Fruit fly (Drosophila melanogaster) whole organism, wandering third instar larva: ENCODE measurements around the gene Adgf-A.

ENCODE experiments used
- Abd-B ChIP-seq: fragments of >200 bp; optimal IDR thresholded peaks from 2 replicates; lab custom pipeline; 2017; ENCODE audit warnings: missing biosample characterization, missing genetic modification characterization
- CG32264 ChIP-seq: fragments of 200-800 bp; sonication (Bioruptor generic); optimal IDR thresholded peaks from 2 replicates; lab custom pipeline; 2016; ENCODE audit warnings: missing biosample characterization, missing genetic modification characterization
- CrebA ChIP-seq: fragments of 200-800 bp; sonication (Bioruptor generic); optimal IDR thresholded peaks from 2 replicates; lab custom pipeline; 2016; ENCODE audit warnings: missing biosample characterization, mild to moderate bottlenecking, missing genetic modification characterization, borderline replicate concordance
- Dfd ChIP-seq: fragments of >200 bp; optimal IDR thresholded peaks from 2 replicates; lab custom pipeline; 2017; ENCODE audit warnings: missing biosample characterization, missing genetic modification characterization
- Dif ChIP-seq: fragments of 200-275, 200-300 bp; sonication (Bioruptor generic); optimal IDR thresholded peaks from 2 replicates; lab custom pipeline; 2018; ENCODE audit warnings: missing biosample characterization, missing genetic modification characterization; ENCODE audit not compliant: partially characterized antibody
- GATAd ChIP-seq: sonication (Bioruptor generic); optimal IDR thresholded peaks from 2 replicates; lab custom pipeline; 2016; ENCODE audit warnings: missing biosample characterization, missing genetic modification characterization
- HLH106 ChIP-seq: fragments of 200-800 bp; optimal IDR thresholded peaks from 3 replicates; lab custom pipeline; 2019; ENCODE audit warnings: missing biosample characterization, mild to moderate bottlenecking, missing genetic modification characterization, moderate library complexity
- Hnf4 ChIP-seq: fragments of 200-800 bp; sonication (Bioruptor generic); optimal IDR thresholded peaks from 2 replicates; lab custom pipeline; 2016; ENCODE audit warnings: missing biosample characterization, mild to moderate bottlenecking, missing genetic modification characterization
- Hr78 ChIP-seq: fragments of >200 bp; optimal IDR thresholded peaks from 2 replicates; lab custom pipeline; 2017; ENCODE audit warnings: missing biosample characterization, missing genetic modification characterization
- Hr83 ChIP-seq: fragments of 200-300 bp; sonication (Bioruptor generic); optimal IDR thresholded peaks from 2 replicates; lab custom pipeline; 2016; ENCODE audit warnings: missing biosample characterization, mild to moderate bottlenecking, missing genetic modification characterization, moderate library complexity; ENCODE audit not compliant: poor library complexity, severe bottlenecking
- Jra ChIP-seq: sonication (Bioruptor generic); optimal IDR thresholded peaks from 2 replicates; lab custom pipeline; 2016; ENCODE audit warnings: missing biosample characterization, missing genetic modification characterization
- Mio ChIP-seq: sonication (Bioruptor generic); optimal IDR thresholded peaks from 2 replicates; lab custom pipeline; 2016; ENCODE audit warnings: missing biosample characterization, missing genetic modification characterization
- N ChIP-seq: fragments of >200 bp; optimal IDR thresholded peaks from 2 replicates; lab custom pipeline; 2018; ENCODE audit warnings: missing biosample characterization, missing external identifiers, missing genetic modification characterization
- OdsH ChIP-seq: fragments of 200-800 bp; sonication (Bioruptor generic); optimal IDR thresholded peaks from 2 replicates; lab custom pipeline; 2016; ENCODE audit warnings: missing biosample characterization, mild to moderate bottlenecking, missing genetic modification characterization
- Rel ChIP-seq, 2 experiments: fragments of 200-800 bp; sonication (Bioruptor generic) in 1 of 2; optimal IDR thresholded peaks; 2 replicates in 1 of 2; 3 replicates in 1 of 2; lab custom pipeline; 2016 to 2019; ENCODE audit warnings: mild to moderate bottlenecking in 2 of 2, missing biosample characterization in 2 of 2, missing genetic modification characterization in 2 of 2, moderate library complexity in 1 of 2
- Sp1 ChIP-seq: fragments of 200-800 bp; sonication (Bioruptor generic); optimal IDR thresholded peaks from 3 replicates; lab custom pipeline; 2019; ENCODE audit warnings: missing biosample characterization, mild to moderate bottlenecking, missing genetic modification characterization, moderate library complexity
- br ChIP-seq: fragments of 200-800 bp; sonication (Bioruptor generic); optimal IDR thresholded peaks from 2 replicates; lab custom pipeline; 2016; ENCODE audit warnings: missing biosample characterization, missing genetic modification characterization
- brk ChIP-seq: fragments of 200-800 bp; sonication (Bioruptor generic); optimal IDR thresholded peaks from 2 replicates; lab custom pipeline; 2016; ENCODE audit warnings: missing biosample characterization, mild to moderate bottlenecking, missing genetic modification characterization
- dl ChIP-seq, 2 experiments: fragments of 175-275, 200-275 bp in 1 of 2; fragments of 200-275 bp in 1 of 2; sonication (Bioruptor generic); optimal IDR thresholded peaks; lab custom pipeline; 2018; ENCODE audit warnings: mild to moderate bottlenecking in 2 of 2, missing biosample characterization in 2 of 2, missing genetic modification characterization in 2 of 2, moderate library complexity in 2 of 2; ENCODE audit not compliant: partially characterized antibody in 2 of 2, insufficient read depth in 1 of 2
- dmrt93B ChIP-seq: fragments of 200-800 bp; sonication (Bioruptor generic); optimal IDR thresholded peaks from 2 replicates; lab custom pipeline; 2018; ENCODE audit warnings: missing biosample characterization, mild to moderate bottlenecking, missing genetic modification characterization
- dsf ChIP-seq: sonication (Bioruptor generic); optimal IDR thresholded peaks from 2 replicates; lab custom pipeline; 2016; ENCODE audit warnings: missing biosample characterization, missing genetic modification characterization, borderline replicate concordance
- ey ChIP-seq: fragments of 200-800 bp; sonication (Bioruptor generic); optimal IDR thresholded peaks from 2 replicates; lab custom pipeline; 2016; ENCODE audit warnings: missing biosample characterization, missing genetic modification characterization
- foxo ChIP-seq, 2 experiments: fragments of 200-800 bp; sonication (Bioruptor generic); optimal IDR thresholded peaks; 2 replicates in 1 of 2; 3 replicates in 1 of 2; lab custom pipeline; 2016 to 2017; ENCODE audit warnings: missing biosample characterization in 2 of 2, missing genetic modification characterization in 2 of 2
- fru ChIP-seq: fragments of 200-800 bp; sonication (Bioruptor generic); optimal IDR thresholded peaks from 3 replicates; lab custom pipeline; 2016; ENCODE audit warnings: missing biosample characterization, mild to moderate bottlenecking, missing genetic modification characterization
- jim ChIP-seq: fragments of 175-275, 200-325 bp; sonication (Bioruptor generic); optimal IDR thresholded peaks from 2 replicates; lab custom pipeline; 2016; ENCODE audit warnings: missing biosample characterization, mild to moderate bottlenecking, missing genetic modification characterization
- lola ChIP-seq: fragments of >200 bp; optimal IDR thresholded peaks from 2 replicates; lab custom pipeline; 2017; ENCODE audit warnings: missing biosample characterization, missing genetic modification characterization
- pan ChIP-seq: fragments of >200 bp; optimal IDR thresholded peaks from 2 replicates; lab custom pipeline; 2017
- psq ChIP-seq: fragments of 200-800 bp; sonication (Bioruptor generic); optimal IDR thresholded peaks from 3 replicates; lab custom pipeline; 2017; ENCODE audit warnings: missing biosample characterization, mild to moderate bottlenecking, missing genetic modification characterization, moderate library complexity
- rgr ChIP-seq: fragments of 200-800 bp; sonication (Bioruptor generic); optimal IDR thresholded peaks from 3 replicates; lab custom pipeline; 2016; ENCODE audit warnings: missing biosample characterization, mild to moderate bottlenecking, missing genetic modification characterization
- sage ChIP-seq: fragments of 200-800 bp; sonication (Bioruptor generic); optimal IDR thresholded peaks from 2 replicates; lab custom pipeline; 2016; ENCODE audit warnings: missing biosample characterization, mild to moderate bottlenecking, missing genetic modification characterization
- tai ChIP-seq: sonication (Bioruptor generic); optimal IDR thresholded peaks from 2 replicates; lab custom pipeline; 2016; ENCODE audit warnings: missing biosample characterization, missing genetic modification characterization
- usp ChIP-seq: fragments of >200 bp; optimal IDR thresholded peaks from 2 replicates; lab custom pipeline; 2017; ENCODE audit warnings: missing biosample characterization, missing genetic modification characterization
- woc ChIP-seq: sonication (Bioruptor generic); optimal IDR thresholded peaks from 2 replicates; lab custom pipeline; 2016; ENCODE audit warnings: missing biosample characterization, mild to moderate bottlenecking, missing genetic modification characterization

Adgf-A gene

dm6 chr3L:17791067-17791466, 27.1 kb upstream of the Adgf-A start:
- TF ChIP-seq Dif (GFP tag; lab: Kevin White, UChicago) = no peak
- no peak for TF ChIP-seq dl (GFP tag; optimal IDR thresholded peaks at IDR 0.05; lab: Kevin White, UChicago; ENCODE audit: insufficient read depth in 1 of 2, partially characterized antibody in 2 of 2)
- no peak for TF ChIP-seq HLH106 (tag; lab: Kevin White, UChicago)
- TF ChIP-seq ey (GFP tag; lab: Kevin White, UChicago) = no peak
- no peak for TF ChIP-seq GATAd (GFP tag; lab: Kevin White, UChicago)
- TF ChIP-seq sage (GFP tag; lab: Kevin White, UChicago) = no peak
- no peak for TF ChIP-seq rgr (GFP tag; lab: Kevin White, UChicago)
- TF ChIP-seq Rel (GFP tag; optimal IDR thresholded peaks at IDR 0.05; lab: Kevin White, UChicago) = no peak
- TF ChIP-seq Rel (tag; optimal IDR thresholded peaks at IDR 0.05; lab: Kevin White, UChicago) = no peak
- no peak for TF ChIP-seq dmrt93B (GFP tag; lab: Kevin White, UChicago)
- TF ChIP-seq N (GFP tag; lab: Kevin White, UChicago) = no peak
- TF ChIP-seq CG32264 (GFP tag; lab: Kevin White, UChicago) = no peak
- no peak for TF ChIP-seq Abd-B (GFP tag; lab: Kevin White, UChicago)
- TF ChIP-seq Sp1 (GFP tag; lab: Kevin White, UChicago) = no peak
- no peak for TF ChIP-seq jim
- no peak for TF ChIP-seq dsf
- no peak for TF ChIP-seq fru (GFP tag; lab: Kevin White, UChicago)
- no peak for TF ChIP-seq Hr83 (GFP tag; lab: Kevin White, UChicago)
- no peak for TF ChIP-seq Hnf4 (GFP tag; lab: Kevin White, UChicago)
- no peak for TF ChIP-seq Mio (GFP tag; lab: Kevin White, UChicago)
- TF ChIP-seq, all 38 proteins: peak for 0

dm6 chr3L:17759072-17759747, 4.7 kb downstream of the Adgf-A start, which contains the start of gene CG32181:
Gene CG32181, plus strand, starts transcription at chr3L:17759697.
- no peak for TF ChIP-seq sage (GFP tag; lab: Kevin White, UChicago)
- TF ChIP-seq dl (GFP tag; optimal IDR thresholded peaks at IDR 0.05; lab: Kevin White, UChicago; ENCODE audit: insufficient read depth in 1 of 2, partially characterized antibody in 2 of 2) = no peak
- TF ChIP-seq Sp1 (GFP tag; lab: Kevin White, UChicago) = no peak
- TF ChIP-seq fru (GFP tag; lab: Kevin White, UChicago) = no peak
- TF ChIP-seq CG32264 (GFP tag; lab: Kevin White, UChicago) = no peak
- no peak for TF ChIP-seq CrebA (GFP tag; lab: Kevin White, UChicago)
- no peak for TF ChIP-seq dmrt93B (GFP tag; lab: Kevin White, UChicago)
- TF ChIP-seq GATAd (GFP tag; lab: Kevin White, UChicago) = no peak
- TF ChIP-seq Mio (GFP tag; lab: Kevin White, UChicago) = no peak
- no peak for TF ChIP-seq lola (GFP tag; lab: Kevin White, UChicago)
- no peak for TF ChIP-seq dsf
- TF ChIP-seq jim = no peak
- no peak for TF ChIP-seq tai (GFP tag; lab: Kevin White, UChicago)
- TF ChIP-seq woc = no peak
- no peak for TF ChIP-seq usp
- no peak for TF ChIP-seq N (GFP tag; lab: Kevin White, UChicago)

- TF ChIP-seq Rel (GFP tag; optimal IDR thresholded peaks at IDR 0.05; lab: Kevin White, UChicago) (no peak), Rel (tag; optimal IDR thresholded peaks at IDR 0.05; lab: Kevin White, UChicago) (no peak), pan (lab: Kevin White, UChicago) (no peak), brk (no peak), Sp1 (GFP tag; lab: Kevin White, UChicago) (no peak), CrebA (GFP tag; lab: Kevin White, UChicago) (no peak), Dfd (GFP tag; lab: Kevin White, UChicago) (no peak), rgr (GFP tag; lab: Kevin White, UChicago) (no peak), Hr78 (GFP tag; lab: Kevin White, UChicago) (no peak), jim (no peak), CG32264 (GFP tag; lab: Kevin White, UChicago) (no peak), Mio (GFP tag; lab: Kevin White, UChicago) (no peak), Abd-B (GFP tag; lab: Kevin White, UChicago) (no peak), GATAd (GFP tag; lab: Kevin White, UChicago) (no peak), foxo (GFP tag; optimal IDR thresholded peaks at IDR 0.05; lab: Kevin White, UChicago) (no peak), psq (GFP tag; lab: Kevin White, UChicago) (no peak), dmrt93B (GFP tag; lab: Kevin White, UChicago) (no peak), dsf (no peak), OdsH (GFP tag; lab: Kevin White, UChicago) (no peak), Jra (GFP tag; lab: Kevin White, UChicago) (no peak), br (GFP tag; lab: Kevin White, UChicago) (no peak)
Measured at dm6 chr3L:17758084-17758211, 6.0 kb downstream of the Adgf-A start, which contains the start of gene CG32182. Gene CG32182, plus strand, starts transcription at chr3L:17758112.
